Fruit fly (Drosophila melanogaster): ENCODE data around the gene Klp68D.

DNA sequence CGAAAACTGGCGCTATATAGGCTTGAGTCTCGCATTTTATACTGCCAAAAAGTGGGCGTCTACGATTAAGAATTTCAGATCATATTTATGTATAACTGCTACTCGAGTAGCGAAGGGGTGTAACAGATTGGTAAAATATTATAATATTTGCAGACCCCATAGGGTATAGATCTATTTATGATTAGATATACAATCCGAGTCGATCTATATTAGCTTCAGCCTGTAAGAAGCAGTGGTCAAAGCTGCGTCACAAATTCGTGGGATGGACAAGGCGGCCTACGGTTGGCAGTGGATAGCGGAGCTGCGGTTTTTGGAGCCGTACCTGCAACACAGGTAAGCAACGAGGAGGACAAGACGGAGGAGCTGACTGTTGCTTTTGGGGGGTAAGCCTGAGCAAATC is 19.2 kb downstream of the Klp68D start, which contains the start of gene Cubn2:
- no peak for TF ChIP-seq rn (GFP tag; IDR thresholded peaks at IDR 0.05)
- no peak for TF ChIP-seq EcR (GFP tag; optimal IDR thresholded peaks at IDR 0.05)
- no peak for TF ChIP-seq CG13204 (GFP tag; optimal IDR thresholded peaks at IDR 0.05)
